Worm (Caenorhabditis elegans): ENCODE results near the gene C17C3.3.

Gene C17C3.3

ce11 chrII:5561392-5561791 is at the start of gene C17C3.3:
Gene C17C3.3, plus strand, starts transcription at chrII:5561737.
- peak; percentile 88 for TF ChIP-seq elt-2 (tag; optimal IDR thresholded peaks at IDR 0.05)
- TF ChIP-seq pat-9 (tag; optimal IDR thresholded peaks at IDR 0.05) = no peak

- TF ChIP-seq elt-2 (tag; optimal IDR thresholded peaks at IDR 0.05) (peak; percentile 81), hlh-13 (GFP tag; optimal IDR thresholded peaks at IDR 0.05) (no peak), pha-4 (tag; optimal IDR thresholded peaks at IDR 0.05) (no peak), ceh-24 (tag; optimal IDR thresholded peaks at IDR 0.05) (no peak), unc-86 (tag; optimal IDR thresholded peaks at IDR 0.05) (no peak)
These were observed 49.0 kb upstream of the C17C3.3 start for ce11 chrII:5512473-5513097.

- TF ChIP-seq elt-2 (tag; optimal IDR thresholded peaks at IDR 0.05) (peak; percentile 56), dmd-4 (tag; optimal IDR thresholded peaks at IDR 0.05; ENCODE audit: borderline replicate concordance) (no peak)
These were observed 46.7 kb upstream of the C17C3.3 start, which contains the start of gene sahd-1 for ce11 chrII:5514846-5515245. Gene sahd-1, minus strand, starts transcription at chrII:5514945.

DNA sequence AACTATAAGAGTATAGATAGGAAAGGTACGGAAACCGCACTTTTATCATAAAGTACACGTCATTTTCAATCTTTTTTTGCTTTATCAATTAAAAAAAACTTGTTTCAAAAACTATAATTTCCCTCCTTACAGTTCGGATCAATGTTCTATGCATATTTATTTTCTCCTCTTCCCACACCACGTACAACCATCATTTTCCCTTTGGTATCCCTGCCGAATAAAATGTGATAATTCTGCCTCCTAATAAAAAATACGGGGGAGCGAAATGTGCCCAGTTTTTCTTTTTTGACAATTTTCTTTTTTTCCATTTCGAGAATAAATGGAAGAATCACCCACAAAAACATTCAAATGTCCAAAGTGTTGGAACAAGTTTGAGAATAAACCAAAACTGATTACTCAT is 46.0 kb upstream of the C17C3.3 start, which contains the start of gene ZK177.3:
TSS of gene ZK177.3 (plus strand) at position 301 of the 400 bp plus-strand sequence.
- TF ChIP-seq hlh-15 (tag; optimal IDR thresholded peaks at IDR 0.05) = no peak
- TF ChIP-seq C38D4.7 (GFP tag; optimal IDR thresholded peaks at IDR 0.05) = no peak
- no peak for TF ChIP-seq ceh-30 (tag; optimal IDR thresholded peaks at IDR 0.05)
- no peak for TF ChIP-seq ahr-1 (tag; optimal IDR thresholded peaks at IDR 0.05)
- no peak for TF ChIP-seq gmeb-2 (tag; optimal IDR thresholded peaks at IDR 0.05)
- TF ChIP-seq tbx-7 (tag; optimal IDR thresholded peaks at IDR 0.05) = no peak
- TF ChIP-seq ceh-19 (GFP tag; optimal IDR thresholded peaks at IDR 0.05) = no peak
- TF ChIP-seq dve-1 (tag; optimal IDR thresholded peaks at IDR 0.05) = no peak
- no peak for TF ChIP-seq rnt-1 (tag; optimal IDR thresholded peaks at IDR 0.05)
- TF ChIP-seq npax-4 (tag; optimal IDR thresholded peaks at IDR 0.05) = no peak
- TF ChIP-seq ets-4 (tag; optimal IDR thresholded peaks at IDR 0.05) = no peak
- TF ChIP-seq pha-4 (tag; optimal IDR thresholded peaks at IDR 0.05) = no peak
- no peak for TF ChIP-seq sox-4 (tag; optimal IDR thresholded peaks at IDR 0.05)
- no peak for TF ChIP-seq ama-1 (optimal IDR thresholded peaks at IDR 0.05)
- no peak for TF ChIP-seq tbx-2 (tag; optimal IDR thresholded peaks at IDR 0.05)

DNA sequence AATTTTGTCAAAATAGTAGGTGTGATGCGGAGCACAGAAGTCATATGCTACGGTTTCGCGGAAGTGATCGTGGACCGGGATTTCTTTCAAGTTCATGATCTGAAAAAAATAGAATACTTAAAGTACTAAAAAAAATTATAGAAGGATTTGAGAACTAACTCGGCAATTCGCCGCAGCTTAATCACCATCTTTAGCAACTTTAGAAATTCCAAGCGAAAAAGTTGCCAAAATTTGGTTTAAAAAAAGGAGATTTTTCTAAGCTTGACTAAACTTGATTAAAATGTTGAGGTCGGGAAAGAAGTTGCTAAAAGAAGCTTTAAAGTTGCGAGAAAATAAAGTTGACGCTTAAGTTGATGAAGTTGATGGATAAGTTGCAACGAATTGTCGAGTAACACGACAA is 43.9 kb upstream of the C17C3.3 start, which contains the start of gene ZK177.9:
TSS of gene ZK177.9 (minus strand) at position 101 of the 400 bp plus-strand sequence.
- TF ChIP-seq tbx-2 (tag; optimal IDR thresholded peaks at IDR 0.05) (no peak), fax-1 (tag; optimal IDR thresholded peaks at IDR 0.05) (no peak), C08G9.2 (tag; optimal IDR thresholded peaks at IDR 0.05) (no peak), ama-1 (optimal IDR thresholded peaks at IDR 0.05) (no peak), ceh-9 (tag; optimal IDR thresholded peaks at IDR 0.05) (no peak), pqm-1 (tag; optimal IDR thresholded peaks at IDR 0.05) (no peak), ceh-6 (GFP tag; optimal IDR thresholded peaks at IDR 0.05) (no peak), ceh-34 (tag; optimal IDR thresholded peaks at IDR 0.05) (no peak), npax-4 (tag; optimal IDR thresholded peaks at IDR 0.05) (no peak), lim-6 (tag; optimal IDR thresholded peaks at IDR 0.05) (no peak), ceh-31 (tag; optimal IDR thresholded peaks at IDR 0.05) (no peak), pha-2 (tag; optimal IDR thresholded peaks at IDR 0.05) (no peak), unc-3 (GFP tag; conservative IDR thresholded peaks at IDR 0.05) (no peak), unc-3 (tag; optimal IDR thresholded peaks at IDR 0.05) (no peak)

ce11 chrII:5518055-5518454 is 43.5 kb upstream of the C17C3.3 start:
- TF ChIP-seq tbx-7 (tag; optimal IDR thresholded peaks at IDR 0.05) = no peak
- no peak for TF ChIP-seq fkh-6 (tag; optimal IDR thresholded peaks at IDR 0.05)
- TF ChIP-seq pax-1 (tag; optimal IDR thresholded peaks at IDR 0.05) = no peak
- TF ChIP-seq sdc-2 (tag; optimal IDR thresholded peaks at IDR 0.05) = no peak
- no peak for TF ChIP-seq ttx-3 (tag; optimal IDR thresholded peaks at IDR 0.05)
- no peak for TF ChIP-seq pag-3 (tag; optimal IDR thresholded peaks at IDR 0.05; ENCODE audit: borderline replicate concordance)
- no peak for TF ChIP-seq gmeb-2 (tag; optimal IDR thresholded peaks at IDR 0.05)
- TF ChIP-seq sox-4 (tag; optimal IDR thresholded peaks at IDR 0.05) = no peak
- no peak for TF ChIP-seq ceh-14 (tag; optimal IDR thresholded peaks at IDR 0.05)

Measured in whole organism, late embryonic.